Worm (Caenorhabditis elegans): Measurements from ENCODE around the gene tsp-18.

tsp-18 gene

ce11 chrII:5895870-5896269 is 8.5 kb upstream of the tsp-18 start, which contains the start of gene F59G1.4:
Gene F59G1.4 (plus strand): TSS chrII:5896170.
- no peak for TF ChIP-seq sem-2 (GFP tag; optimal IDR thresholded peaks at IDR 0.05)
- no peak for TF ChIP-seq nhr-28 (tag; optimal IDR thresholded peaks at IDR 0.05)

DNA sequence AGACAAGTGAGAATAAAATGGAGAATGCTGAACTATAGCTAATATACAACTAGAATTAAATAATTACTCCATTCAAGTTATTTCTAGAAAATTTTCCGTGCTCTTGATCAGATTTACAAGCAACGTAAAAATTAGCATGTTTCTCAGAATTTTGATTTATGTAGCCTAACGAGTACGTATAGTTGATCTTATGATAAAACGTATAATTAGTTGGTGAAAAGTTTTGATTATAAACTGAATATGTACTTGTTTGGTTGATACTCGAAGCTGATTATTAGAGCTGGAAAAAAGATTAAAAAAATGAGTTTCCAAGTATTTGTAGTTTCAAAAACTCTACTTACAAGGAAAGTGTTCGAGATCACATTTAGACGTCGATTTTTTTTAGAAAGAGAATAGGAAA is 7.8 kb upstream of the tsp-18 start:
- TF ChIP-seq lin-13 (tag; optimal IDR thresholded peaks at IDR 0.05) (no peak), unc-62 (GFP tag; optimal IDR thresholded peaks at IDR 0.05) (no peak), nhr-237 (tag; optimal IDR thresholded peaks at IDR 0.05) (no peak), ceh-43 (GFP tag; optimal IDR thresholded peaks at IDR 0.05) (no peak), mab-5 (tag; optimal IDR thresholded peaks at IDR 0.05) (no peak), elt-1 (tag; optimal IDR thresholded peaks at IDR 0.05; ENCODE audit: borderline replicate concordance, insufficient read depth) (no peak), nhr-2 (tag; optimal IDR thresholded peaks at IDR 0.05) (no peak), ceh-83 (GFP tag; optimal IDR thresholded peaks at IDR 0.05) (no peak), ham-2 (GFP tag; optimal IDR thresholded peaks at IDR 0.05) (no peak), sptf-1 (tag; optimal IDR thresholded peaks at IDR 0.05) (no peak), nhr-76 (tag; optimal IDR thresholded peaks at IDR 0.05) (no peak), nhr-12 (tag; optimal IDR thresholded peaks at IDR 0.05) (no peak), flh-1 (GFP tag; optimal IDR thresholded peaks at IDR 0.05) (no peak), mep-1 (tag; optimal IDR thresholded peaks at IDR 0.05) (no peak)

- peak; percentile 53 for TF ChIP-seq blmp-1 (tag; optimal IDR thresholded peaks at IDR 0.05)
- TF ChIP-seq lin-32 (GFP tag; optimal IDR thresholded peaks at IDR 0.05), result no peak
Observed at ce11 chrII:5899080-5899479, 5.3 kb upstream of the tsp-18 start.

- no peak for TF ChIP-seq sem-2 (GFP tag; optimal IDR thresholded peaks at IDR 0.05)
- TF ChIP-seq ces-1 (GFP tag; optimal IDR thresholded peaks at IDR 0.05), result no peak
- TF ChIP-seq ceh-83 (GFP tag; optimal IDR thresholded peaks at IDR 0.05), result no peak
- TF ChIP-seq flh-1 (GFP tag; optimal IDR thresholded peaks at IDR 0.05), result no peak
- no peak for TF ChIP-seq nhr-28 (tag; optimal IDR thresholded peaks at IDR 0.05)
- no peak for TF ChIP-seq pha-4 (tag; optimal IDR thresholded peaks at IDR 0.05)
- TF ChIP-seq lsy-2 (tag; optimal IDR thresholded peaks at IDR 0.05), result no peak
- TF ChIP-seq snpc-4 (tag; optimal IDR thresholded peaks at IDR 0.05), result no peak
- TF ChIP-seq nhr-237 (tag; optimal IDR thresholded peaks at IDR 0.05), result no peak
- TF ChIP-seq zip-8 (tag; optimal IDR thresholded peaks at IDR 0.05), result no peak
- TF ChIP-seq unc-120 (tag; optimal IDR thresholded peaks at IDR 0.05; ENCODE audit: poor library complexity, severe bottlenecking), result no peak
- TF ChIP-seq bed-3 (GFP tag; optimal IDR thresholded peaks at IDR 0.05), result no peak
- TF ChIP-seq sptf-1 (tag; optimal IDR thresholded peaks at IDR 0.05), result no peak
- no peak for TF ChIP-seq mls-2 (tag; optimal IDR thresholded peaks at IDR 0.05)
- no peak for TF ChIP-seq blmp-1 (tag; optimal IDR thresholded peaks at IDR 0.05)
Observed at ce11 chrII:5899865-5900486, 4.4 kb upstream of the tsp-18 start.

ce11 chrII:5901407-5902026 is 2.8 kb upstream of the tsp-18 start:
- TF ChIP-seq blmp-1 (tag; optimal IDR thresholded peaks at IDR 0.05) (no peak), mls-2 (tag; optimal IDR thresholded peaks at IDR 0.05) (no peak), sptf-1 (tag; optimal IDR thresholded peaks at IDR 0.05) (peak; percentile 36), lsy-2 (tag; optimal IDR thresholded peaks at IDR 0.05) (no peak), lin-32 (GFP tag; optimal IDR thresholded peaks at IDR 0.05) (peak; percentile 4), mep-1 (tag; optimal IDR thresholded peaks at IDR 0.05) (no peak), pha-4 (tag; optimal IDR thresholded peaks at IDR 0.05) (no peak), zip-8 (tag; optimal IDR thresholded peaks at IDR 0.05) (no peak), bed-3 (GFP tag; optimal IDR thresholded peaks at IDR 0.05) (no peak), ceh-39 (tag; optimal IDR thresholded peaks at IDR 0.05) (no peak)

DNA sequence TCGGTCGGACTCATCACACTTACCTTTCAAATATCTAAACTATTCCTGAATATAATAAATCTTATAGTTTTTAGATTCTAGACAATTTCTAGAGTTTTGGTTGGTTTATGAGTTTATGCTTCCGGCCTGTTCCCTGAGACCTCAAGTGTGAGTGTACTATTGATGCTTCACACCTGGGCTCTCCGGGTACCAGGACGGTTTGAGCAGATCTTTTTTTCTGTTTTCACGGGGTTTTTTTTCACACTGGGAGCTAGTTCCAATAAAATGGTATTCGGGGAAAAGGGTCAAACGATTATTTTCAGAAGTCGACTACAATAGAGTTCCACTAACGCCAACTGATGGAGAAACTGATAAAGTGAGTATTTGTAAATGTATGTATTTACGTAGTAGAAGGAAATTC is 2.2 kb upstream of the tsp-18 start:
- TF ChIP-seq unc-39 (tag; optimal IDR thresholded peaks at IDR 0.05), result no peak
- TF ChIP-seq hlh-1 (tag; optimal IDR thresholded peaks at IDR 0.05), result no peak
- TF ChIP-seq nhr-12 (tag; optimal IDR thresholded peaks at IDR 0.05), result no peak
- TF ChIP-seq sem-2 (GFP tag; optimal IDR thresholded peaks at IDR 0.05), result no peak
- no peak for TF ChIP-seq zip-8 (tag; optimal IDR thresholded peaks at IDR 0.05)
- no peak for TF ChIP-seq M03D4.4 (tag; optimal IDR thresholded peaks at IDR 0.05)
- no peak for TF ChIP-seq flh-1 (GFP tag; optimal IDR thresholded peaks at IDR 0.05)
- TF ChIP-seq sptf-1 (tag; optimal IDR thresholded peaks at IDR 0.05), result no peak
- TF ChIP-seq unc-120 (tag; optimal IDR thresholded peaks at IDR 0.05; ENCODE audit: poor library complexity, severe bottlenecking), result no peak

All from whole organism, mixed stage, embryonic.